Fruit fly (Drosophila melanogaster) whole organism, prepupa: ENCODE data around the gene CG2147.

ENCODE experiments used
- CG11294 ChIP-seq: fragments of 200-800 bp; sonication (Bioruptor generic); IDR thresholded peaks from 2 replicates; pipeline ENCODE4 v1.3.6; 2022; ENCODE audit warnings: missing biosample characterization, missing genetic modification characterization
- CG3919 ChIP-seq: fragments of 200-800 bp; sonication (Bioruptor generic); optimal IDR thresholded peaks from 3 replicates; lab custom pipeline; 2016; ENCODE audit warnings: missing biosample characterization, missing genetic modification characterization
- CG6792 ChIP-seq: fragments of 200-800 bp; sonication (Bioruptor generic); optimal IDR thresholded peaks from 3 replicates; lab custom pipeline; 2016; ENCODE audit warnings: missing biosample characterization, missing genetic modification characterization
- CG6854 ChIP-seq: fragments of 200-800 bp; sonication (Bioruptor generic); optimal IDR thresholded peaks from 2 replicates; lab custom pipeline; 2017; ENCODE audit warnings: missing biosample characterization, mild to moderate bottlenecking, missing genetic modification characterization
- Eip93F ChIP-seq: fragments of 200-800 bp; sonication (Bioruptor generic); optimal IDR thresholded peaks from 2 replicates; lab custom pipeline; 2016; ENCODE audit warnings: missing biosample characterization, mild to moderate bottlenecking, missing genetic modification characterization
- Ets96B ChIP-seq: fragments of 200-800 bp; optimal IDR thresholded peaks from 2 replicates; lab custom pipeline; 2019; ENCODE audit warnings: missing biosample characterization, mild to moderate bottlenecking, missing genetic modification characterization, moderate library complexity
- Gug ChIP-seq: fragments of 200-800 bp; sonication (Bioruptor generic); IDR thresholded peaks from 2 replicates; pipeline ENCODE4 v1.3.6; 2022; ENCODE audit warnings: missing biosample characterization, missing genetic modification characterization
- Hr39 ChIP-seq: fragments of 200-800 bp; sonication (Bioruptor generic); optimal IDR thresholded peaks from 2 replicates; lab custom pipeline; 2016; ENCODE audit warnings: missing biosample characterization, missing genetic modification characterization
- Lpt ChIP-seq: fragments of 200-800 bp; sonication (Bioruptor generic); optimal IDR thresholded peaks from 3 replicates; lab custom pipeline; 2016; ENCODE audit warnings: missing biosample characterization, missing genetic modification characterization
- OdsH ChIP-seq: fragments of 200-800 bp; sonication (Bioruptor generic); optimal IDR thresholded peaks from 3 replicates; lab custom pipeline; 2016; ENCODE audit warnings: missing biosample characterization, missing genetic modification characterization
- Sox15 ChIP-seq: fragments of 200-800 bp; sonication (Bioruptor generic); optimal IDR thresholded peaks from 3 replicates; lab custom pipeline; 2016; ENCODE audit warnings: missing biosample characterization, missing genetic modification characterization
- acj6 ChIP-seq: fragments of 200-800 bp; sonication (Bioruptor generic); optimal IDR thresholded peaks from 3 replicates; lab custom pipeline; 2016; ENCODE audit warnings: missing biosample characterization, missing genetic modification characterization
- salr ChIP-seq, 2 experiments: fragments of 200-800 bp; sonication (Bioruptor generic); optimal IDR thresholded peaks; 3 replicates each; lab custom pipeline; 2016 to 2018; ENCODE audit warnings: missing biosample characterization in 2 of 2, missing genetic modification characterization in 2 of 2, mild to moderate bottlenecking in 1 of 2

dm6 chrX:8193017-8193556 is 47.4 kb upstream of the CG2147 start:
- TF ChIP-seq Lpt (peak; percentile 32), salr (GFP tag; optimal IDR thresholded peaks at IDR 0.05; lab: Kevin White, UChicago) (no peak), OdsH (GFP tag; lab: Kevin White, UChicago) (no peak), Hr39 (GFP tag; lab: Kevin White, UChicago) (no peak), CG3919 (GFP tag; lab: Kevin White, UChicago) (peak; percentile 37), CG6854 (GFP tag; lab: Kevin White, UChicago) (peak; percentile 48), CG6792 (GFP tag; lab: Kevin White, UChicago) (no peak), Ets96B (tag; lab: Kevin White, UChicago) (no peak), Gug (GFP tag; lab: Robert Waterston, UW) (no peak), Eip93F (GFP tag; lab: Kevin White, UChicago) (no peak), acj6 (GFP tag; lab: Kevin White, UChicago) (no peak), Sox15 (GFP tag; lab: Kevin White, UChicago) (no peak), CG11294 (GFP tag; lab: Robert Waterston, UW) (no peak)
